Fruit fly (Drosophila melanogaster): Measurements from ENCODE around the gene CG31524.

Gene CG31524

DNA sequence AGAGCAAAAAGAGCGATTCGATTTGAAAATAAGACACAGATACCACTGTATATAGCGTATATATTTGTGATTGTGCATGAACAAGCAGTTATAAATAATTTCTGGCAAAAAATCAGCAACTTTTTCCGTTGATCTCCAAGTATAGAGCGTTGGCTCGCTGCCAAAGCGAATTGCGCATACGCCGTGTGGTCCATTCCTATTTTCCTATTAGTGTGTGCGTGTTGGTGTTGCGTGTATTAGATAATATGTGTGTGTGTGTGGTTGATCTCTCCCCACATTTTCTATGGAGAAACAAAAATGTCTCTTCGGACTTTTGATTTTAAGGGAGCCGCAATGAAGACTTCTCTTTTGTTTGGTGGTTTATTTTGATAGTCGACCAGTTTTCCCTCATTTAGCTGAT lies 38.4 kb upstream of the CG31524 start:
- TF ChIP-seq Trl (optimal IDR thresholded peaks at IDR 0.05) = peak in 1 of 2 experiments; percentile 50
- TF ChIP-seq Trl (GFP tag; optimal IDR thresholded peaks at IDR 0.05) = no peak
- no peak for TF ChIP-seq CG2199 (GFP tag; IDR thresholded peaks at IDR 0.05)
- 0 out of 3 replicates have a peak, but pooled peaks have one; percentile 15 for TF ChIP-seq ci (GFP tag; IDR thresholded peaks at IDR 0.05)
- no peak for TF ChIP-seq CG3847 (GFP tag; IDR thresholded peaks at IDR 0.05)
- peak; percentile 85 for TF ChIP-seq CG3163 (GFP tag; optimal IDR thresholded peaks at IDR 0.05)
- peak; percentile 60; the same call in 1 of the 2 replicates for TF ChIP-seq CG7372 (GFP tag; IDR thresholded peaks at IDR 0.05)
- no peak for TF ChIP-seq CG6791 (GFP tag; IDR thresholded peaks at IDR 0.05; ENCODE audit: partially characterized antibody)
- peak; percentile 57 for TF ChIP-seq cg (GFP tag; optimal IDR thresholded peaks at IDR 0.05)
- 0 out of 4 replicates have a peak, but pooled peaks have one; percentile 27 for TF ChIP-seq chinmo (GFP tag; IDR thresholded peaks at IDR 0.05; ENCODE audit: partially characterized antibody)
- peak; percentile 16 for TF ChIP-seq NfI (GFP tag; optimal IDR thresholded peaks at IDR 0.05)
- peak; percentile 29 for TF ChIP-seq sd (tag; optimal IDR thresholded peaks at IDR 0.05)

DNA sequence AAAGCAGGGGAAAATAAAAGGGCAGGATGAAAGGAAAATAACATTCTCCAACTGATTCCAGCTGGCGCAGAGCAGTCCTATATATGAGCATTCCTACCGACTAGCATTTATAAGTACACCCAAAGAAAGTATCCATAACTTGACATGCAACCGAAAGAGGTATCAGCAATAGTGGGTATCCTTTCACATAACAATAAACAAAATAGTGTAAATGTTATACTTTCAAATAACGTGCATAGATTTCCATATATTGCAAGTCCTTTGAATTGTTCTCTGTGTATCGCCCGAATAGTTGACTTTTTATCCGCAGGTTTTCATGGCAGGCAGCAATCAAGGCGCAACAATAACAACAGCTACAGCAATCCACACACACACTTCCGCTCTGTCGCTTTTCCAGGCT lies 35.9 kb upstream of the CG31524 start:
- TF ChIP-seq CG32532 (GFP tag; IDR thresholded peaks at IDR 0.05) (peak; percentile 22; the same call in 1 of the 2 replicates), dmrt99B (tag; optimal IDR thresholded peaks at IDR 0.05) (peak; percentile 38), CG14014 (GFP tag; IDR thresholded peaks at IDR 0.05) (peak; percentile 32; the same call in 1 of the 2 replicates), CG7556 (GFP tag; optimal IDR thresholded peaks at IDR 0.05) (peak; percentile 41), CG6689 (GFP tag; IDR thresholded peaks at IDR 0.05) (no peak), Dbx (GFP tag; IDR thresholded peaks at IDR 0.05) (peak; percentile 37; the same call in 1 of the 3 replicates), Antp (GFP tag; optimal IDR thresholded peaks at IDR 0.05) (peak; percentile 25), amos (GFP tag; IDR thresholded peaks at IDR 0.05; ENCODE audit: partially characterized antibody) (no peak), CG8290 (GFP tag; optimal IDR thresholded peaks at IDR 0.05) (no peak), CG8290 (tag; optimal IDR thresholded peaks at IDR 0.05) (peak in 1 of 2 experiments; percentile 54), CG3847 (GFP tag; IDR thresholded peaks at IDR 0.05) (0 out of 2 replicates have a peak, but pooled peaks have one; percentile 20), CG31224 (GFP tag; IDR thresholded peaks at IDR 0.05) (0 out of 2 replicates have a peak, but pooled peaks have one; percentile 28), Rfx (GFP tag; IDR thresholded peaks at IDR 0.05) (peak; percentile 42; the same call in 1 of the 2 replicates), hkb (optimal IDR thresholded peaks at IDR 0.05) (no peak), hkb (GFP tag; IDR thresholded peaks at IDR 0.05) (0 out of 2 replicates have a peak, but pooled peaks have one; percentile 13), CG1603 (tag; optimal IDR thresholded peaks at IDR 0.05) (peak; percentile 25), CG18599 (GFP tag; optimal IDR thresholded peaks at IDR 0.05) (peak; percentile 77), CG30403 (GFP tag; optimal IDR thresholded peaks at IDR 0.05) (peak; percentile 1), Med (GFP tag) (peak; percentile 81), CG17359 (tag; optimal IDR thresholded peaks at IDR 0.05) (peak; percentile 21), unpg (GFP tag; optimal IDR thresholded peaks at IDR 0.05) (peak; percentile 12), CG6765 (GFP tag; optimal IDR thresholded peaks at IDR 0.05) (peak; percentile 11), Fer1 (GFP tag; optimal IDR thresholded peaks at IDR 0.05) (peak; percentile 48), klu (GFP tag; IDR thresholded peaks at IDR 0.05) (no peak), CG10147 (GFP tag; optimal IDR thresholded peaks at IDR 0.05) (peak; percentile 4), ap (GFP tag; IDR thresholded peaks at IDR 0.05) (0 out of 2 replicates have a peak, but pooled peaks have one; percentile 22), HHEX (GFP tag; optimal IDR thresholded peaks at IDR 0.05) (peak; percentile 5), inv (GFP tag; IDR thresholded peaks at IDR 0.05; ENCODE audit: partially characterized antibody) (no peak), CG15269 (tag; optimal IDR thresholded peaks at IDR 0.05) (peak; percentile 21), MTF-1 (GFP tag; optimal IDR thresholded peaks at IDR 0.05; ENCODE audit: borderline replicate concordance) (no peak), Bgb (GFP tag; IDR thresholded peaks at IDR 0.05; ENCODE audit: partially characterized antibody) (no peak), lab (GFP tag; optimal IDR thresholded peaks at IDR 0.05) (peak; percentile 64), al (GFP tag; IDR thresholded peaks at IDR 0.05) (no peak), pan (optimal IDR thresholded peaks at IDR 0.05) (no peak), pan (GFP tag; optimal IDR thresholded peaks at IDR 0.05 in 1 of 2, IDR thresholded peaks at IDR 0.05 in 1 of 2) (peak in 1 of 2 experiments; percentile 38), CG13894 (tag; optimal IDR thresholded peaks at IDR 0.05) (peak; percentile 33), CG14667 (GFP tag; IDR thresholded peaks at IDR 0.05) (peak; percentile 28; the same call in 1 of the 2 replicates), CG12769 (tag; optimal IDR thresholded peaks at IDR 0.05) (peak; percentile 50)

All from whole organism, embryonic.